Worm (Caenorhabditis elegans) whole organism, early embryonic: Measurements from ENCODE around the gene srlf-11.

Experiments used
- B0310.2 ChIP-seq: sonication (generic microtip); optimal IDR thresholded peaks from 2 replicates; lab custom pipeline; 2016; ENCODE audit warnings: mild to moderate bottlenecking, missing genetic modification characterization, missing compliant biosample characterization
- F13C5.2 ChIP-seq: sonication (generic microtip); optimal IDR thresholded peaks from 2 replicates; lab custom pipeline; 2017; ENCODE audit warnings: mild to moderate bottlenecking, missing genetic modification characterization, inconsistent platforms, missing compliant biosample characterization
- aly-1 ChIP-seq: sonication (generic microtip); optimal IDR thresholded peaks from 2 replicates; lab custom pipeline; 2016; ENCODE audit warnings: missing genetic modification characterization, missing compliant biosample characterization
- ama-1 ChIP-seq: fragments of 150-350 bp; optimal IDR thresholded peaks from 2 replicates; lab custom pipeline; 2014
- ceh-13 ChIP-seq: fragments of 200-800 bp; sonication (Bioruptor generic); optimal IDR thresholded peaks from 2 replicates; lab custom pipeline; 2018; ENCODE audit warnings: mild to moderate bottlenecking, missing genetic modification characterization, missing compliant biosample characterization
- ceh-36 ChIP-seq: sonication (generic microtip); optimal IDR thresholded peaks from 2 replicates; lab custom pipeline; 2016; ENCODE audit warnings: missing genetic modification characterization, inconsistent platforms, missing compliant biosample characterization
- ets-7 ChIP-seq: sonication (generic microtip); optimal IDR thresholded peaks from 2 replicates; lab custom pipeline; 2016; ENCODE audit warnings: missing genotype, missing genetic modification characterization, missing compliant biosample characterization
- flt-1 ChIP-seq: fragments of 200-800 bp; sonication (Bioruptor generic); IDR thresholded peaks from 2 replicates; pipeline ENCODE4 v1.3.6; 2022; ENCODE audit warnings: missing genetic modification characterization, missing compliant biosample characterization
- hmbx-1 ChIP-seq: sonication (generic microtip); optimal IDR thresholded peaks from 2 replicates; lab custom pipeline; 2016; ENCODE audit warnings: mild to moderate bottlenecking, missing genetic modification characterization, missing compliant biosample characterization
- hmg-4 ChIP-seq: fragments of 200-800 bp; sonication (Bioruptor generic); optimal IDR thresholded peaks from 2 replicates; lab custom pipeline; 2018; ENCODE audit warnings: mild to moderate bottlenecking, missing genetic modification characterization, missing compliant biosample characterization
- hnd-1 ChIP-seq: sonication (generic microtip); optimal IDR thresholded peaks from 2 replicates; lab custom pipeline; 2016; ENCODE audit warnings: missing genetic modification characterization, missing compliant biosample characterization
- pes-1 ChIP-seq: fragments of 200-800 bp; sonication (Bioruptor generic); IDR thresholded peaks from 2 replicates; pipeline ENCODE4 v1.3.6; 2022; ENCODE audit warnings: missing genetic modification reagents, missing genetic modification characterization, missing compliant biosample characterization
- scrt-1 ChIP-seq: fragments of 200-800 bp; sonication (Bioruptor generic); IDR thresholded peaks from 2 replicates; pipeline ENCODE4 v1.3.6; 2022; ENCODE audit warnings: missing genetic modification characterization, missing compliant biosample characterization
- sea-1 ChIP-seq: fragments of 200-800 bp; sonication (Bioruptor generic); conservative IDR thresholded peaks from 2 replicates; pipeline ENCODE4 v1.3.6; 2022; ENCODE audit warnings: missing genetic modification characterization, missing compliant biosample characterization
- tbx-11 ChIP-seq: fragments of 200-800 bp; sonication (Bioruptor generic); IDR thresholded peaks from 2 replicates; pipeline ENCODE4 v1.3.6; 2022; ENCODE audit warnings: missing genetic modification characterization, missing compliant biosample characterization
- tbx-37 ChIP-seq: fragments of 200-800 bp; sonication (Bioruptor generic); conservative IDR thresholded peaks from 2 replicates; pipeline ENCODE4 v1.3.6; 2022; ENCODE audit warnings: missing genetic modification reagents, missing genetic modification characterization, missing compliant biosample characterization
- tra-4 ChIP-seq: sonication (generic microtip); optimal IDR thresholded peaks from 2 replicates; lab custom pipeline; 2017; ENCODE audit warnings: missing genetic modification characterization, missing compliant biosample characterization

Gene srlf-11

ce11 chrIV:10874527-10874926 lies 11.3 kb downstream of the srlf-11 start, which contains the start of gene F13E9.12:
Gene F13E9.12 (minus strand): TSS chrIV:10874627.
- TF ChIP-seq flt-1 (GFP tag; lab: Robert Waterston, UW): no peak
- no peak for TF ChIP-seq hnd-1 (tag; lab: Kevin White, UChicago)
- TF ChIP-seq tbx-11: no peak

- TF ChIP-seq hmbx-1 (tag; lab: Kevin White, UChicago) (no peak), pes-1 (no peak), sea-1 (GFP tag; lab: Robert Waterston, UW) (no peak), tra-4 (no peak), tbx-37 (GFP tag; lab: Robert Waterston, UW) (no peak), F13C5.2 (tag; lab: Kevin White, UChicago) (no peak), hnd-1 (tag; lab: Kevin White, UChicago) (no peak), scrt-1 (GFP tag; lab: Robert Waterston, UW) (no peak), B0310.2 (tag; lab: Kevin White, UChicago) (no peak), aly-1 (tag; lab: Kevin White, UChicago) (no peak), ceh-13 (GFP tag; lab: Kevin White, UChicago) (no peak)
These were observed 15.7 kb downstream of the srlf-11 start for ce11 chrIV:10870158-10870557.

- TF ChIP-seq aly-1 (tag; lab: Kevin White, UChicago) (no peak), hmg-4 (GFP tag; lab: Kevin White, UChicago) (peak; percentile 21), B0310.2 (tag; lab: Kevin White, UChicago) (no peak), tbx-37 (GFP tag; lab: Robert Waterston, UW) (no peak), flt-1 (GFP tag; lab: Robert Waterston, UW) (0 out of 2 replicates have a peak, but pooled peaks have one; percentile 43)
These were observed 16.2 kb downstream of the srlf-11 start for ce11 chrIV:10869642-10870041.

ce11 chrIV:10868629-10869251 lies 17.1 kb downstream of the srlf-11 start, which contains the start of gene F13E9.11:
Gene F13E9.11 (minus strand): TSS chrIV:10869135.
- no peak for TF ChIP-seq sea-1 (GFP tag; lab: Robert Waterston, UW)
- TF ChIP-seq pes-1: no peak
- TF ChIP-seq ceh-36: no peak
- peak; percentile 51 for TF ChIP-seq ets-7 (tag; lab: Kevin White, UChicago)
- TF ChIP-seq hmbx-1 (tag; lab: Kevin White, UChicago): no peak
- TF ChIP-seq hmg-4 (GFP tag; lab: Kevin White, UChicago): peak; percentile 10
- no peak for TF ChIP-seq hnd-1 (tag; lab: Kevin White, UChicago)
- TF ChIP-seq flt-1 (GFP tag; lab: Robert Waterston, UW): no peak
- TF ChIP-seq F13C5.2 (tag; lab: Kevin White, UChicago): no peak
- no peak for TF ChIP-seq ceh-13 (GFP tag; lab: Kevin White, UChicago)
- TF ChIP-seq B0310.2 (tag; lab: Kevin White, UChicago): no peak
- no peak for TF ChIP-seq tbx-37 (GFP tag; lab: Robert Waterston, UW)
- no peak for TF ChIP-seq aly-1 (tag; lab: Kevin White, UChicago)
- 0 out of 2 replicates have a peak, but pooled peaks have one; percentile 48 for TF ChIP-seq tbx-11
- no peak for TF ChIP-seq scrt-1 (GFP tag; lab: Robert Waterston, UW)
- no peak for TF ChIP-seq ama-1 (lab: Kevin White, UChicago)
- no peak for TF ChIP-seq tra-4

- TF ChIP-seq hmbx-1 (tag; lab: Kevin White, UChicago) (no peak), aly-1 (tag; lab: Kevin White, UChicago) (no peak), ceh-13 (GFP tag; lab: Kevin White, UChicago) (no peak), B0310.2 (tag; lab: Kevin White, UChicago) (no peak), ama-1 (lab: Kevin White, UChicago) (no peak), ceh-36 (no peak), hmg-4 (GFP tag; lab: Kevin White, UChicago) (no peak), flt-1 (GFP tag; lab: Robert Waterston, UW) (no peak), tbx-11 (no peak), scrt-1 (GFP tag; lab: Robert Waterston, UW) (no peak), tra-4 (no peak), tbx-37 (GFP tag; lab: Robert Waterston, UW) (no peak), sea-1 (GFP tag; lab: Robert Waterston, UW) (no peak), F13C5.2 (tag; lab: Kevin White, UChicago) (no peak), pes-1 (no peak), hnd-1 (tag; lab: Kevin White, UChicago) (no peak)
These were observed 18.3 kb downstream of the srlf-11 start for ce11 chrIV:10867370-10868146.

ce11 chrIV:10864031-10864430 lies 21.8 kb downstream of the srlf-11 start, which contains the start of gene nish-1:
Gene nish-1 (plus strand): TSS chrIV:10864331.
- TF ChIP-seq aly-1 (tag; lab: Kevin White, UChicago) (no peak), B0310.2 (tag; lab: Kevin White, UChicago) (no peak), ceh-36 (no peak), scrt-1 (GFP tag; lab: Robert Waterston, UW) (no peak), pes-1 (no peak), hmbx-1 (tag; lab: Kevin White, UChicago) (no peak), flt-1 (GFP tag; lab: Robert Waterston, UW) (no peak), ama-1 (lab: Kevin White, UChicago) (no peak), F13C5.2 (tag; lab: Kevin White, UChicago) (no peak), ceh-13 (GFP tag; lab: Kevin White, UChicago) (no peak), hmg-4 (GFP tag; lab: Kevin White, UChicago) (no peak), tbx-37 (GFP tag; lab: Robert Waterston, UW) (no peak), hnd-1 (tag; lab: Kevin White, UChicago) (no peak), sea-1 (GFP tag; lab: Robert Waterston, UW) (no peak), ets-7 (tag; lab: Kevin White, UChicago) (no peak), tbx-11 (no peak), tra-4 (no peak)
